Worm (Caenorhabditis elegans) whole organism, early embryonic: ENCODE results near the gene F44E7.9.

ENCODE experiments used
- ama-1 ChIP-seq: fragments of 150-350 bp; optimal IDR thresholded peaks from 2 replicates; lab custom pipeline; 2014
- ceh-13 ChIP-seq: fragments of 200-800 bp; sonication (Bioruptor generic); optimal IDR thresholded peaks from 2 replicates; lab custom pipeline; 2018; ENCODE audit warnings: mild to moderate bottlenecking, missing genetic modification characterization, missing compliant biosample characterization
- flt-1 ChIP-seq: fragments of 200-800 bp; sonication (Bioruptor generic); IDR thresholded peaks from 2 replicates; pipeline ENCODE4 v1.3.6; 2022; ENCODE audit warnings: missing genetic modification characterization, missing compliant biosample characterization
- hmbx-1 ChIP-seq: sonication (generic microtip); optimal IDR thresholded peaks from 2 replicates; lab custom pipeline; 2016; ENCODE audit warnings: mild to moderate bottlenecking, missing genetic modification characterization, missing compliant biosample characterization
- hnd-1 ChIP-seq: sonication (generic microtip); optimal IDR thresholded peaks from 2 replicates; lab custom pipeline; 2016; ENCODE audit warnings: missing genetic modification characterization, missing compliant biosample characterization
- tbx-11 ChIP-seq: fragments of 200-800 bp; sonication (Bioruptor generic); IDR thresholded peaks from 2 replicates; pipeline ENCODE4 v1.3.6; 2022; ENCODE audit warnings: missing genetic modification characterization, missing compliant biosample characterization

- TF ChIP-seq hnd-1 (tag; lab: Kevin White, UChicago) (no peak), flt-1 (GFP tag; lab: Robert Waterston, UW) (no peak), ceh-13 (no peak), tbx-11 (GFP tag; lab: Robert Waterston, UW) (no peak), ama-1 (lab: Kevin White, UChicago) (no peak), hmbx-1 (tag; lab: Kevin White, UChicago) (no peak)
Measured at ce11 chrV:5769500-5769899, 21.5 kb upstream of the F44E7.9 start.
